Worm (Caenorhabditis elegans) whole organism, L1 larva: Measurements from ENCODE around the gene ZK1307.4.

Experiments used
- C04F5.9 ChIP-seq: sonication (generic microtip); optimal IDR thresholded peaks from 2 replicates; lab custom pipeline; 2016; ENCODE audit warnings: missing genetic modification characterization, missing compliant biosample characterization
- C34B4.2 ChIP-seq: sonication (generic microtip); optimal IDR thresholded peaks from 2 replicates; lab custom pipeline; 2017; ENCODE audit warnings: mild to moderate bottlenecking, missing genetic modification characterization, missing compliant biosample characterization
- F16B12.6 ChIP-seq: fragments of 150-350 bp; optimal IDR thresholded peaks from 2 replicates; lab custom pipeline; 2014; ENCODE audit warnings: missing biosample characterization, missing genetic modification characterization
- alr-1 ChIP-seq: fragments of 200-800 bp; sonication (Bioruptor generic); optimal IDR thresholded peaks from 2 replicates; lab custom pipeline; 2018; ENCODE audit warnings: borderline replicate concordance, mild to moderate bottlenecking, missing genetic modification characterization, missing compliant biosample characterization
- aly-2 ChIP-seq: fragments of 150-350 bp; optimal IDR thresholded peaks from 2 replicates; lab custom pipeline; 2014; ENCODE audit warnings: missing biosample characterization, missing genetic modification characterization
- blmp-1 ChIP-seq: fragments of 150-350 bp; optimal IDR thresholded peaks from 2 replicates; lab custom pipeline; 2014; ENCODE audit warnings: missing biosample characterization, missing genetic modification characterization
- ceh-8 ChIP-seq: fragments of 200-800 bp; sonication (Bioruptor generic); optimal IDR thresholded peaks from 2 replicates; lab custom pipeline; 2018; ENCODE audit warnings: mild to moderate bottlenecking, missing genetic modification characterization, moderate library complexity, missing compliant biosample characterization
- ceh-82 ChIP-seq, 3 experiments: fragments of 150-350 bp in 1 of 3; sonication (generic microtip) in 2 of 3; optimal IDR thresholded peaks; 2 replicates each; lab custom pipeline; 2014 to 2017; ENCODE audit warnings: missing biosample characterization in 3 of 3, missing genetic modification characterization in 3 of 3
- ceh-88 ChIP-seq: fragments of 200-800 bp; sonication (Bioruptor generic); IDR thresholded peaks from 2 replicates; pipeline ENCODE4 v1.3.6; 2022; ENCODE audit warnings: missing genetic modification characterization, missing compliant biosample characterization
- ces-1 ChIP-seq: fragments of 150-350 bp; optimal IDR thresholded peaks from 2 replicates; lab custom pipeline; 2014; ENCODE audit warnings: missing biosample characterization, missing genetic modification reagents, missing genetic modification characterization
- dsc-1 ChIP-seq: sonication (generic microtip); optimal IDR thresholded peaks from 2 replicates; lab custom pipeline; 2016; ENCODE audit warnings: mild to moderate bottlenecking, missing genetic modification characterization, missing compliant biosample characterization
- efl-1 ChIP-seq, 4 experiments: fragments of 150-350 bp; optimal IDR thresholded peaks in 3 of 4; peaks in 1 of 4; 1 replicate in 1 of 4; 2 replicates in 3 of 4; lab custom pipeline; 2014; ENCODE audit warnings: missing biosample characterization in 2 of 4, missing genetic modification characterization in 2 of 4, missing genetic modification reagents in 2 of 4
- efl-3 ChIP-seq: fragments of 200-800 bp; sonication (Bioruptor generic); optimal IDR thresholded peaks from 2 replicates; lab custom pipeline; 2018; ENCODE audit warnings: mild to moderate bottlenecking, missing genetic modification characterization, missing compliant biosample characterization
- egl-13 ChIP-seq: sonication (generic microtip); optimal IDR thresholded peaks from 2 replicates; lab custom pipeline; 2016; ENCODE audit warnings: missing genotype, missing genetic modification reagents, missing genetic modification characterization, missing compliant biosample characterization
- elt-2 ChIP-seq: sonication (generic microtip); optimal IDR thresholded peaks from 2 replicates; lab custom pipeline; 2016; ENCODE audit warnings: missing genetic modification characterization, mild to moderate bottlenecking, inconsistent platforms, missing compliant biosample characterization, missing genetic modification reagents
- ets-5 ChIP-seq: fragments of 200-800 bp; sonication (Bioruptor generic); IDR thresholded peaks from 2 replicates; pipeline ENCODE4 v1.3.6; 2022; ENCODE audit warnings: missing genetic modification characterization, missing compliant biosample characterization
- fkh-10 ChIP-seq: sonication (generic microtip); optimal IDR thresholded peaks from 2 replicates; lab custom pipeline; 2017; ENCODE audit warnings: missing biosample characterization, missing genetic modification reagents, missing genetic modification characterization
- fkh-4 ChIP-seq: sonication (generic microtip); optimal IDR thresholded peaks from 2 replicates; lab custom pipeline; 2016; ENCODE audit warnings: missing compliant biosample characterization, missing genetic modification characterization, borderline replicate concordance
- fkh-8 ChIP-seq: sonication (generic microtip); optimal IDR thresholded peaks from 2 replicates; lab custom pipeline; 2016; ENCODE audit warnings: mild to moderate bottlenecking, missing genetic modification characterization, missing compliant biosample characterization
- hpl-2 ChIP-seq: fragments of 150-350 bp; optimal IDR thresholded peaks from 2 replicates; lab custom pipeline; 2014; ENCODE audit warnings: missing biosample characterization, missing genetic modification reagents, missing genetic modification characterization
- isw-1 ChIP-seq: fragments of 200-800 bp; sonication (Bioruptor generic); IDR thresholded peaks from 2 replicates; pipeline ENCODE4 v1.3.6; 2022; ENCODE audit warnings: missing genetic modification characterization, missing compliant biosample characterization
- jun-1 ChIP-seq: fragments of 150-350 bp; optimal IDR thresholded peaks from 2 replicates; lab custom pipeline; 2014; ENCODE audit warnings: missing biosample characterization, missing genetic modification reagents, missing genetic modification characterization
- lin-13 ChIP-seq: fragments of 150-350 bp; optimal IDR thresholded peaks from 2 replicates; lab custom pipeline; 2014; ENCODE audit warnings: missing biosample characterization, missing genetic modification reagents, missing genetic modification characterization
- lin-14 ChIP-seq: fragments of 200-800 bp; sonication (Bioruptor generic); optimal IDR thresholded peaks from 2 replicates; lab custom pipeline; 2018; ENCODE audit warnings: mild to moderate bottlenecking, missing genetic modification characterization, moderate library complexity, missing compliant biosample characterization
- lin-35 ChIP-seq, 2 experiments: fragments of 150-350 bp; optimal IDR thresholded peaks; 2 replicates each; lab custom pipeline; 2014; ENCODE audit warnings: missing biosample characterization in 2 of 2, missing genetic modification characterization in 2 of 2, missing genetic modification reagents in 2 of 2
- lin-39 ChIP-seq: fragments of 150-350 bp; optimal IDR thresholded peaks from 2 replicates; lab custom pipeline; 2014; ENCODE audit warnings: missing biosample characterization, missing genetic modification reagents, missing genetic modification characterization
- lir-3 ChIP-seq: sonication (generic microtip); optimal IDR thresholded peaks from 2 replicates; lab custom pipeline; 2016; ENCODE audit warnings: mild to moderate bottlenecking, missing genetic modification characterization, moderate library complexity, missing compliant biosample characterization; ENCODE audit not compliant: poor library complexity
- mdl-1 ChIP-seq, 2 experiments: fragments of 150-350 bp; optimal IDR thresholded peaks; 2 replicates each; lab custom pipeline; 2014 to 2017; ENCODE audit warnings: missing biosample characterization in 2 of 2, missing genetic modification characterization in 2 of 2, inconsistent platforms in 1 of 2
- mef-2 ChIP-seq: fragments of 150-350 bp; optimal IDR thresholded peaks from 2 replicates; lab custom pipeline; 2014; ENCODE audit warnings: missing biosample characterization, missing genetic modification characterization
- nhr-11 ChIP-seq: fragments of 150-350 bp; optimal IDR thresholded peaks from 2 replicates; lab custom pipeline; 2014; ENCODE audit warnings: missing biosample characterization, missing genetic modification characterization
- nhr-19 ChIP-seq: fragments of 200-800 bp; sonication (Bioruptor generic); conservative IDR thresholded peaks from 2 replicates; pipeline ENCODE4 v1.3.6; 2022; ENCODE audit warnings: missing genetic modification characterization, missing compliant biosample characterization
- nhr-20 ChIP-seq: sonication (generic microtip); optimal IDR thresholded peaks from 2 replicates; lab custom pipeline; 2016; ENCODE audit warnings: mild to moderate bottlenecking, missing genetic modification characterization, missing compliant biosample characterization
- nhr-47 ChIP-seq: sonication (generic microtip); optimal IDR thresholded peaks from 2 replicates; lab custom pipeline; 2016; ENCODE audit warnings: mild to moderate bottlenecking, missing genetic modification characterization, moderate library complexity, missing compliant biosample characterization
- nhr-71 ChIP-seq: sonication (generic microtip); optimal IDR thresholded peaks from 2 replicates; lab custom pipeline; 2016; ENCODE audit warnings: mild to moderate bottlenecking, missing genetic modification characterization, moderate library complexity, missing compliant biosample characterization
- nhr-84 ChIP-seq: sonication (generic microtip); optimal IDR thresholded peaks from 2 replicates; lab custom pipeline; 2017; ENCODE audit warnings: missing biosample characterization, missing genetic modification characterization
- nhr-85 ChIP-seq: sonication (generic microtip); peaks from one replicate; lab custom pipeline; 2016; ENCODE audit warnings: missing genetic modification characterization, inconsistent platforms, missing compliant biosample characterization
- snpc-4 ChIP-seq: fragments of 150-350 bp; optimal IDR thresholded peaks from 2 replicates; lab custom pipeline; 2014; ENCODE audit warnings: missing biosample characterization, missing genetic modification characterization
- snu-23 ChIP-seq: sonication (generic microtip); optimal IDR thresholded peaks from 2 replicates; lab custom pipeline; 2016; ENCODE audit warnings: missing genetic modification characterization, missing compliant biosample characterization
- sox-4 ChIP-seq: sonication (generic microtip); optimal IDR thresholded peaks from 2 replicates; lab custom pipeline; 2016; ENCODE audit warnings: missing genetic modification characterization, missing compliant biosample characterization
- sptf-1 ChIP-seq: fragments of 150-350 bp; optimal IDR thresholded peaks from 2 replicates; lab custom pipeline; 2014; ENCODE audit warnings: missing biosample characterization, missing genetic modification characterization
- sup-37 ChIP-seq: fragments of 200-800 bp; sonication (Bioruptor generic); optimal IDR thresholded peaks from 2 replicates; lab custom pipeline; 2018; ENCODE audit warnings: mild to moderate bottlenecking, missing genetic modification characterization, missing compliant biosample characterization
- swsn-7 ChIP-seq: sonication (generic microtip); optimal IDR thresholded peaks from 2 replicates; lab custom pipeline; 2016; ENCODE audit warnings: missing genetic modification characterization, missing compliant biosample characterization
- tbx-2 ChIP-seq: sonication (generic microtip); optimal IDR thresholded peaks from 2 replicates; lab custom pipeline; 2016; ENCODE audit warnings: missing genetic modification characterization, missing compliant biosample characterization
- unc-130 ChIP-seq: fragments of 150-350 bp; optimal IDR thresholded peaks from 2 replicates; lab custom pipeline; 2017; ENCODE audit warnings: missing biosample characterization, missing genetic modification characterization, inconsistent platforms
- unc-30 ChIP-seq: sonication (generic microtip); optimal IDR thresholded peaks from 2 replicates; lab custom pipeline; 2017; ENCODE audit warnings: missing biosample characterization, missing genetic modification characterization
- unc-62 ChIP-seq: fragments of 150-350 bp; optimal IDR thresholded peaks from 2 replicates; lab custom pipeline; 2014; ENCODE audit warnings: missing biosample characterization, missing genetic modification reagents, missing genetic modification characterization
- unc-86 ChIP-seq: sonication (generic microtip); optimal IDR thresholded peaks from 2 replicates; lab custom pipeline; 2016; ENCODE audit warnings: missing genetic modification characterization, missing compliant biosample characterization
- vab-15 ChIP-seq: sonication (generic microtip); optimal IDR thresholded peaks from 2 replicates; lab custom pipeline; 2017; ENCODE audit warnings: missing genotype, mild to moderate bottlenecking, missing genetic modification characterization, missing compliant biosample characterization
- xbp-1 ChIP-seq: sonication (generic microtip); optimal IDR thresholded peaks from 2 replicates; lab custom pipeline; 2016; ENCODE audit warnings: missing genetic modification characterization, missing compliant biosample characterization
- zip-4 ChIP-seq: fragments of 200-800 bp; sonication (Bioruptor generic); optimal IDR thresholded peaks from 2 replicates; lab custom pipeline; 2018; ENCODE audit warnings: mild to moderate bottlenecking, missing genetic modification characterization, moderate library complexity, missing compliant biosample characterization
- ztf-4 ChIP-seq: fragments of 150-350 bp; optimal IDR thresholded peaks from 2 replicates; lab custom pipeline; 2014; ENCODE audit warnings: missing biosample characterization, missing genetic modification characterization

Gene ZK1307.4

DNA sequence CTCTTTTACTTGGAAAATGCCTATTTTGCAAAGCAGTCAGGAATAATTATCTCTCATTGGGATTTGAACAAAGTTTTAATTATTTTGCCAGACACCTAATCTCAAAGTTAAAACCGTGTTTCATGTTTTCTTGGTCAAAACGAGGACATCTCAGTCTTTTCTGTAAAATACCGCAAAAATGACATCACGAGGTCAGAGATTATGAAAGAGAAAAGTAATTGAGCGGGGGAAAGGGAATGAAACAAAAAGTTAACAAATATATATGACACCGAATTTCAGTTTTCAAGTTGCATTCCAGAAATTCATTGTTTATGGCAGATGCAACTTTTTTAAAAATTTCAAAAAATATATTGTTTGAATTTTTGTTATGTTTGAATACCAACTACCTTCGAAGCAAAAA, 49.0 kb downstream of the ZK1307.4 start:
- TF ChIP-seq unc-62 (GFP tag; lab: Kevin White, UChicago) (no peak), C34B4.2 (no peak), lin-14 (GFP tag; lab: Kevin White, UChicago) (peak; percentile 5), efl-1 (optimal IDR thresholded peaks at IDR 0.05; lab: Kevin White, UChicago) (no peak), efl-1 (GFP tag; optimal IDR thresholded peaks at IDR 0.05 in 1 of 2; lab: Kevin White, UChicago) (peak in 1 of 2 experiments; percentile 50), lin-13 (GFP tag; lab: Kevin White, UChicago) (no peak), nhr-19 (peak; percentile 56), ces-1 (no peak), F16B12.6 (no peak), egl-13 (tag; lab: Kevin White, UChicago) (no peak), blmp-1 (peak; percentile 76), nhr-71 (peak; percentile 45), unc-86 (tag; lab: Kevin White, UChicago) (no peak), lin-39 (no peak), nhr-20 (peak; percentile 55), sup-37 (no peak), ceh-8 (GFP tag; lab: Kevin White, UChicago) (no peak), snu-23 (GFP tag; lab: Kevin White, UChicago) (peak; percentile 25), alr-1 (tag; lab: Kevin White, UChicago) (no peak), nhr-85 (peak; percentile 70), fkh-4 (tag; lab: Kevin White, UChicago) (no peak), sox-4 (no peak), ets-5 (no peak), lir-3 (tag; lab: Kevin White, UChicago) (no peak), lin-35 (GFP tag; optimal IDR thresholded peaks at IDR 0.05; lab: Kevin White, UChicago) (no peak), fkh-8 (no peak)

DNA sequence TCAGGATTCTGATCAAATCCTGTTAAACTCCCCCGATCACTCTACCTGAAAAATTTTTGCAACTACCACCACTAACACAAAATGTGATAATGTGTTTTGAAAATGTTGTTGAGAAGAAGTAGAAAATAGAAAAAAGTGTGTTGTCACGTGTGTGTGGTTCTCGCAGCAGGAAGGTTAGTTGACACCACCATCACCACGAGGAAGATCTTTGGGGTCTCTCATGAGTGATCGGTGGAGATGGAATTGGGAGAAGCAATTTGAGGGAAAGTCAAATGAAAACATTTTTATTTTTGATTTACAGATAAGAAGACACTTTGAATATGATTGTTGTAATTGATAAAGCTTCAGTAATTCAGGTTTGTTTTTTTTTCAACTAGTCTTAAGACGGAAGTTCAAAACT, 49.9 kb downstream of the ZK1307.4 start:
- TF ChIP-seq nhr-84 (tag; lab: Kevin White, UChicago) (no peak), ceh-88 (GFP tag; lab: Robert Waterston, UW) (no peak), tbx-2 (tag; lab: Kevin White, UChicago) (peak; percentile 49), jun-1 (tag; lab: Kevin White, UChicago) (no peak), C04F5.9 (tag; lab: Kevin White, UChicago) (no peak), xbp-1 (tag; lab: Kevin White, UChicago) (peak; percentile 21), ceh-8 (GFP tag; lab: Kevin White, UChicago) (no peak), vab-15 (tag; lab: Kevin White, UChicago) (peak; percentile 72), unc-30 (no peak), mdl-1 (tag; optimal IDR thresholded peaks at IDR 0.05; lab: Kevin White, UChicago) (peak in 1 of 2 experiments; percentile 92), nhr-47 (tag; lab: Kevin White, UChicago) (peak; percentile 11), C34B4.2 (no peak), ces-1 (no peak), dsc-1 (tag; lab: Kevin White, UChicago) (no peak), unc-130 (peak; percentile 81), ceh-82 (tag; optimal IDR thresholded peaks at IDR 0.05; lab: Kevin White, UChicago) (no peak), sptf-1 (tag; lab: Kevin White, UChicago) (no peak), egl-13 (tag; lab: Kevin White, UChicago) (no peak), efl-3 (no peak), aly-2 (no peak), alr-1 (tag; lab: Kevin White, UChicago) (no peak), isw-1 (GFP tag; lab: Robert Waterston, UW) (no peak), F16B12.6 (no peak), nhr-11 (tag; lab: Kevin White, UChicago) (no peak), nhr-19 (peak; percentile 90), lin-13 (GFP tag; lab: Kevin White, UChicago) (peak; percentile 44), lin-35 (GFP tag; optimal IDR thresholded peaks at IDR 0.05; lab: Kevin White, UChicago) (peak; percentile 34 to 65), elt-2 (tag; lab: Kevin White, UChicago) (no peak), zip-4 (GFP tag; lab: Kevin White, UChicago) (no peak), snpc-4 (tag; lab: Kevin White, UChicago) (no peak), hpl-2 (GFP tag; lab: Kevin White, UChicago) (no peak), fkh-10 (no peak), ets-5 (no peak), blmp-1 (peak; percentile 86), sox-4 (no peak), mef-2 (tag; lab: Kevin White, UChicago) (no peak), unc-86 (tag; lab: Kevin White, UChicago) (no peak), ztf-4 (tag; lab: Kevin White, UChicago) (peak; percentile 80), swsn-7 (tag; lab: Kevin White, UChicago) (peak; percentile 6)
